Fruit fly (Drosophila melanogaster) whole organism, embryonic: ENCODE results near the gene Rab18.

ENCODE experiments used
- Adf1 ChIP-seq: fragments of 200-800 bp; sonication (Bioruptor generic); IDR thresholded peaks from 2 replicates; pipeline ENCODE4 v1.3.6; 2022; ENCODE audit warnings: missing biosample characterization, missing genetic modification characterization
- Antp ChIP-seq: fragments of 200-800 bp; sonication (Bioruptor generic); optimal IDR thresholded peaks from 3 replicates; lab custom pipeline; 2016; ENCODE audit warnings: missing biosample characterization, missing genetic modification characterization
- Bdp1 ChIP-seq: fragments of 200-800 bp; sonication (Bioruptor generic); optimal IDR thresholded peaks from 3 replicates; lab custom pipeline; 2016; ENCODE audit warnings: missing biosample characterization, missing genetic modification characterization
- BtbVII ChIP-seq: fragments of 200-800 bp; sonication (Bioruptor generic); optimal IDR thresholded peaks from 3 replicates; lab custom pipeline; 2017; ENCODE audit warnings: missing biosample characterization, mild to moderate bottlenecking, missing genetic modification characterization
- CG1024 ChIP-seq: fragments of 200-800 bp; sonication (Bioruptor generic); IDR thresholded peaks from 2 replicates; pipeline ENCODE4 v1.3.6; 2022; ENCODE audit warnings: missing biosample characterization, missing genetic modification characterization
- CG10274 ChIP-seq: fragments of 200-800 bp; sonication (Bioruptor generic); optimal IDR thresholded peaks from 3 replicates; lab custom pipeline; 2017; ENCODE audit warnings: missing biosample characterization, mild to moderate bottlenecking, missing genetic modification characterization
- CG11504 ChIP-seq: fragments of 200-800 bp; sonication (Bioruptor generic); optimal IDR thresholded peaks from 3 replicates; lab custom pipeline; 2019; ENCODE audit warnings: missing biosample characterization, mild to moderate bottlenecking, missing genetic modification characterization, moderate library complexity
- CG12236 ChIP-seq: fragments of 200-800 bp; sonication (Bioruptor generic); optimal IDR thresholded peaks from 2 replicates; lab custom pipeline; 2016; ENCODE audit warnings: missing biosample characterization, missing genetic modification characterization
- CG1647 ChIP-seq: fragments of 200-800 bp; sonication (Bioruptor generic); optimal IDR thresholded peaks from 3 replicates; lab custom pipeline; 2016; ENCODE audit warnings: missing biosample characterization, missing genetic modification characterization
- CG17359 ChIP-seq: fragments of 200-800 bp; sonication (Bioruptor generic); optimal IDR thresholded peaks from 3 replicates; lab custom pipeline; 2018; ENCODE audit warnings: missing biosample characterization, mild to moderate bottlenecking, missing genetic modification characterization, moderate library complexity
- CG2116 ChIP-seq: fragments of 200-800 bp; sonication (Bioruptor generic); optimal IDR thresholded peaks from 3 replicates; lab custom pipeline; 2018; ENCODE audit warnings: missing biosample characterization, mild to moderate bottlenecking, missing genetic modification characterization
- CG2678 ChIP-seq: fragments of 200-800 bp; sonication (Bioruptor generic); optimal IDR thresholded peaks from 3 replicates; lab custom pipeline; 2019; ENCODE audit warnings: missing biosample characterization, mild to moderate bottlenecking, missing genetic modification characterization, moderate library complexity
- CG30020 ChIP-seq: fragments of 200-800 bp; optimal IDR thresholded peaks from 2 replicates; lab custom pipeline; 2019; ENCODE audit warnings: missing biosample characterization, mild to moderate bottlenecking, missing genetic modification characterization, moderate library complexity
- CG4730 ChIP-seq: fragments of 200-800 bp; sonication (Bioruptor generic); IDR thresholded peaks from 2 replicates; pipeline ENCODE4 v1.3.6; 2022; ENCODE audit warnings: missing biosample characterization, missing genetic modification characterization
- CG6254 ChIP-seq: fragments of 200-800 bp; sonication (Bioruptor generic); optimal IDR thresholded peaks from 3 replicates; lab custom pipeline; 2017; ENCODE audit warnings: mild to moderate bottlenecking, missing biosample characterization, missing genetic modification reagents, missing genetic modification characterization
- CG7357 ChIP-seq: fragments of 200-800 bp; sonication (Bioruptor generic); IDR thresholded peaks from 3 replicates; pipeline ENCODE4 v1.3.6; 2022; ENCODE audit warnings: missing biosample characterization, missing genetic modification characterization
- CG8944 ChIP-seq: fragments of 200-800 bp; sonication (Bioruptor generic); optimal IDR thresholded peaks from 3 replicates; lab custom pipeline; 2016; ENCODE audit warnings: missing biosample characterization, missing genetic modification characterization
- Chrac-16 ChIP-seq: fragments of 200-800 bp; sonication (Bioruptor generic); optimal IDR thresholded peaks from 3 replicates; lab custom pipeline; 2016; ENCODE audit warnings: missing biosample characterization, missing genetic modification characterization
- D19B ChIP-seq: fragments of 200-800 bp; sonication (Bioruptor generic); optimal IDR thresholded peaks from 2 replicates; lab custom pipeline; 2017; ENCODE audit warnings: missing biosample characterization, mild to moderate bottlenecking, missing genetic modification characterization
- Dll ChIP-seq: fragments of 200-800 bp; sonication (Bioruptor generic); IDR thresholded peaks from 4 replicates; pipeline ENCODE4 v1.3.6; 2022; ENCODE audit warnings: missing biosample characterization, missing genetic modification characterization; ENCODE audit not compliant: partially characterized antibody
- Doc2 ChIP-seq: fragments of 200-800 bp; sonication (Bioruptor generic); IDR thresholded peaks from 2 replicates; pipeline ENCODE4 v1.3.6; 2022; ENCODE audit warnings: missing biosample characterization, missing genetic modification characterization
- Fer1 ChIP-seq: fragments of 200-800 bp; sonication (Bioruptor generic); optimal IDR thresholded peaks from 2 replicates; lab custom pipeline; 2017; ENCODE audit warnings: missing biosample characterization, mild to moderate bottlenecking, missing genetic modification characterization
- Gsc ChIP-seq: fragments of 200-800 bp; sonication (Bioruptor generic); IDR thresholded peaks from 2 replicates; pipeline ENCODE4 v1.3.6; 2022; ENCODE audit warnings: missing biosample characterization, missing genetic modification characterization
- MTF-1 ChIP-seq: fragments of 200-800 bp; sonication (Bioruptor generic); optimal IDR thresholded peaks from 2 replicates; lab custom pipeline; 2018; ENCODE audit warnings: missing biosample characterization, mild to moderate bottlenecking, missing genetic modification characterization, borderline replicate concordance
- Oli ChIP-seq: fragments of 200-800 bp; sonication (Bioruptor generic); optimal IDR thresholded peaks from 2 replicates; lab custom pipeline; 2018; ENCODE audit warnings: missing biosample characterization, mild to moderate bottlenecking, missing genetic modification characterization, moderate library complexity
- Optix ChIP-seq: fragments of 200-800 bp; sonication (Bioruptor generic); IDR thresholded peaks from 3 replicates; pipeline ENCODE4 v1.3.6; 2022; ENCODE audit warnings: missing biosample characterization, missing genetic modification characterization
- Pdp1 ChIP-seq, 2 experiments: fragments of 200-800 bp; sonication (Bioruptor generic); optimal IDR thresholded peaks; 3 replicates each; lab custom pipeline; 2016; ENCODE audit warnings: missing biosample characterization in 2 of 2, missing genetic modification characterization in 2 of 2, mild to moderate bottlenecking in 1 of 2, moderate library complexity in 1 of 2
- Ptx1 ChIP-seq: fragments of 200-800 bp; sonication (Bioruptor generic); IDR thresholded peaks from 2 replicates; pipeline ENCODE4 v1.3.6; 2022; ENCODE audit warnings: missing biosample characterization, missing genetic modification characterization
- Rx ChIP-seq: fragments of 200-800 bp; sonication (Bioruptor generic); IDR thresholded peaks from 2 replicates; pipeline ENCODE4 v1.3.6; 2022; ENCODE audit warnings: missing biosample characterization, missing genetic modification characterization
- YL-1 ChIP-seq: fragments of 200-800 bp; sonication (Bioruptor generic); optimal IDR thresholded peaks from 3 replicates; lab custom pipeline; 2017; ENCODE audit warnings: missing biosample characterization, mild to moderate bottlenecking, missing genetic modification characterization
- amos ChIP-seq: fragments of 200-800 bp; sonication (Bioruptor generic); IDR thresholded peaks from 2 replicates; pipeline ENCODE4 v1.3.6; 2022; ENCODE audit warnings: missing biosample characterization, missing genetic modification characterization; ENCODE audit not compliant: partially characterized antibody
- ase ChIP-seq: fragments of 200-800 bp; sonication (Bioruptor generic); IDR thresholded peaks from 3 replicates; pipeline ENCODE4 v1.3.6; 2022; ENCODE audit warnings: missing biosample characterization, missing genetic modification characterization
- danr ChIP-seq: fragments of 200-800 bp; sonication (Bioruptor generic); IDR thresholded peaks from 2 replicates; pipeline ENCODE4 v1.3.6; 2022; ENCODE audit warnings: missing biosample characterization, missing genetic modification characterization
- ind ChIP-seq: fragments of 200-800 bp; sonication (Bioruptor generic); optimal IDR thresholded peaks from 3 replicates; lab custom pipeline; 2016; ENCODE audit warnings: missing biosample characterization, missing genetic modification characterization
- jing ChIP-seq: fragments of 200-800 bp; sonication (Bioruptor generic); optimal IDR thresholded peaks from 2 replicates; lab custom pipeline; 2018; ENCODE audit warnings: missing biosample characterization, mild to moderate bottlenecking, missing genetic modification characterization
- lbe ChIP-seq: fragments of 200-800 bp; sonication (Bioruptor generic); optimal IDR thresholded peaks from 2 replicates; lab custom pipeline; 2016; ENCODE audit warnings: missing biosample characterization, mild to moderate bottlenecking, missing genetic modification characterization
- mam ChIP-seq: fragments of 200-800 bp; sonication (Bioruptor generic); optimal IDR thresholded peaks from 3 replicates; lab custom pipeline; 2016; ENCODE audit warnings: missing biosample characterization, missing genetic modification characterization
- mirr ChIP-seq: fragments of 200-800 bp; sonication (Bioruptor generic); optimal IDR thresholded peaks from 3 replicates; lab custom pipeline; 2018; ENCODE audit warnings: missing biosample characterization, mild to moderate bottlenecking, missing genetic modification characterization
- prd ChIP-seq, 3 experiments: fragments of >200 bp in 2 of 3; fragments of 200-800 bp in 1 of 3; sonication (Bioruptor generic) in 1 of 3; optimal IDR thresholded peaks in 2 of 3; IDR thresholded peaks in 1 of 3; 2 replicates in 2 of 3; 3 replicates in 1 of 3; pipeline versions ENCODE4 v1.3.6 to Lab custom; 2017 to 2022; ENCODE audit warnings: missing biosample characterization in 1 of 3, missing genetic modification characterization in 1 of 3
- ranshi ChIP-seq: fragments of 200-800 bp; sonication (Bioruptor generic); IDR thresholded peaks from 2 replicates; pipeline ENCODE4 v1.3.6; 2022; ENCODE audit warnings: missing biosample characterization, missing genetic modification characterization
- repo ChIP-seq: fragments of 200-800 bp; sonication (Bioruptor generic); optimal IDR thresholded peaks from 2 replicates; lab custom pipeline; 2016; ENCODE audit warnings: missing biosample characterization, missing genetic modification characterization
- sima ChIP-seq: fragments of 200-800 bp; sonication (Bioruptor generic); optimal IDR thresholded peaks from 2 replicates; lab custom pipeline; 2016; ENCODE audit warnings: missing biosample characterization, missing genetic modification characterization
- sisA ChIP-seq: fragments of 200-800 bp; sonication (Bioruptor generic); IDR thresholded peaks from 2 replicates; pipeline ENCODE4 v1.3.6; 2022; ENCODE audit warnings: missing biosample characterization, missing genetic modification characterization
- sob ChIP-seq: fragments of 200-800 bp; sonication (Bioruptor generic); IDR thresholded peaks from 2 replicates; pipeline ENCODE4 v1.3.6; 2022; ENCODE audit warnings: missing biosample characterization, missing genetic modification characterization
- sqz ChIP-seq: fragments of 200-800 bp; sonication (Bioruptor generic); optimal IDR thresholded peaks from 3 replicates; lab custom pipeline; 2018; ENCODE audit warnings: missing biosample characterization, mild to moderate bottlenecking, missing genetic modification characterization
- ttk ChIP-seq: fragments of 200-800 bp; sonication (Bioruptor generic); IDR thresholded peaks from 2 replicates; pipeline ENCODE4 v2.1.2; 2022; ENCODE audit warnings: missing biosample characterization, missing genetic modification characterization
- unc-4 ChIP-seq: fragments of 200-800 bp; sonication (Bioruptor generic); IDR thresholded peaks from 2 replicates; pipeline ENCODE4 v1.3.6; 2022; ENCODE audit warnings: missing biosample characterization, missing genetic modification characterization; ENCODE audit not compliant: partially characterized antibody
- unpg ChIP-seq: fragments of 200-800 bp; sonication (Bioruptor generic); optimal IDR thresholded peaks from 3 replicates; lab custom pipeline; 2018; ENCODE audit warnings: missing biosample characterization, mild to moderate bottlenecking, missing genetic modification characterization, moderate library complexity
- zfh2 ChIP-seq: fragments of 200-800 bp; sonication (Bioruptor generic); optimal IDR thresholded peaks from 2 replicates; lab custom pipeline; 2016; ENCODE audit warnings: missing biosample characterization, missing genetic modification characterization

Gene Rab18

DNA sequence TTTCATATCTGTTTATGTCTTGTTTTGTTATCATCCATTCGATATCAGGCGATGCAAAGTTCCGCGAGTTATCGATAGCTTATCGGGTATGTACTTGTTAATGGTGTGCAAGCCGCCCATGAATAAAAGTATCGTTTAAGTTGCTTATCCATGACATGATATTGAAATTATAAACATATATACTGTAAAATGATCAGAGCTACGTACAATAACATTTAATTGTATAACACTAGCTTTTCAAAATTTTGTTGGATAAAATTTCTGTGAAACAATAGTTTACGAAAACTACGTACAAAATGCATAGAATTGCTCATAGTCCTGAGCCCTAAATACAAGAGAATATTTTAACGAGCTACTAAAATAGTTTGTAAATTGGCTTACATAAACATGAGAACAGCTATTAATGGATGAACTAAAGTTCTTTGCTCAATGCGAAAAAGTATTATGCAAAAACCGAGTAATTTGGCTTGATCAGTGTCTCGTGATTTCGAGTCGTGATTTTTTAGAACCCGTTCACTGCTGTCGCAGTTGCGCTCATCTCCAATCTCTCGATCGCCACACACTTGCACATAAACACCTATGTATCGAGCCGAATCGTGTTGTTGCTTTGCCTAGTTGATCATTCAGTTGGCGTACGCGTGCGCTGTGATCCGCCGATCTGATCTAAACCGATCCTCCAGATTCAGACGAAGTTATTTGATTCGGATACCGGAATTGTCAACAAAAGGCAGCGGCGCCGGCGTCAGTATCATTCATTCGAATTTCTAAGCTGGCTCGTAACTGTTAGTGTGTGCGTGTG is 18.0 kb upstream of the Rab18 start, which contains the start of the genes PGAP1 and cv (continued):
- TF ChIP-seq unc-4 (GFP tag; lab: Robert Waterston, UW) (peak; percentile 72), ase (GFP tag; lab: Robert Waterston, UW) (no peak), BtbVII (no peak), D19B (GFP tag; lab: Kevin White, UChicago) (no peak), CG10274 (GFP tag; lab: Kevin White, UChicago) (no peak), MTF-1 (GFP tag; lab: Kevin White, UChicago) (no peak), CG11504 (tag; lab: Kevin White, UChicago) (no peak), sob (GFP tag; lab: Robert Waterston, UW) (no peak), Oli (tag; lab: Kevin White, UChicago) (no peak), sima (GFP tag; lab: Kevin White, UChicago) (no peak), danr (GFP tag; lab: Robert Waterston, UW) (no peak), jing (GFP tag; lab: Kevin White, UChicago) (no peak), Ptx1 (no peak), CG17359 (tag; lab: Kevin White, UChicago) (no peak), Optix (no peak), CG30020 (tag; lab: Kevin White, UChicago) (peak; percentile 6), amos (GFP tag; lab: Robert Waterston, UW) (peak; percentile 81), mam (GFP tag; lab: Kevin White, UChicago) (peak; percentile 16), CG2678 (no peak), ttk (GFP tag; lab: Robert Waterston, UW) (no peak), CG6254 (GFP tag; lab: Kevin White, UChicago) (no peak), sisA (GFP tag; lab: Robert Waterston, UW) (no peak), CG4730 (GFP tag; lab: Robert Waterston, UW) (no peak), mirr (GFP tag; lab: Kevin White, UChicago) (no peak), CG12236 (GFP tag; lab: Kevin White, UChicago) (no peak), CG1647 (GFP tag; lab: Kevin White, UChicago) (no peak), repo (GFP tag; lab: Kevin White, UChicago) (no peak), CG1024 (GFP tag; lab: Robert Waterston, UW) (no peak), Fer1 (GFP tag; lab: Kevin White, UChicago) (no peak), Bdp1 (GFP tag; lab: Kevin White, UChicago) (no peak), CG8944 (peak; percentile 3), sqz (GFP tag; lab: Kevin White, UChicago) (no peak), lbe (GFP tag; lab: Kevin White, UChicago) (peak; percentile 56), Pdp1 (GFP tag; optimal IDR thresholded peaks at IDR 0.05; lab: Kevin White, UChicago) (peak; percentile 10 to 38), unpg (GFP tag; lab: Kevin White, UChicago) (no peak), YL-1 (GFP tag; lab: Kevin White, UChicago) (no peak), ind (GFP tag; lab: Kevin White, UChicago) (peak; percentile 4), CG7357 (GFP tag; lab: Robert Waterston, UW) (no peak), Dll (GFP tag; lab: Robert Waterston, UW) (peak; percentile 79), Rx (GFP tag; lab: Robert Waterston, UW) (no peak), Gsc (GFP tag; lab: Robert Waterston, UW) (no peak), Doc2 (GFP tag; lab: Robert Waterston, UW) (no peak), prd (optimal IDR thresholded peaks at IDR 0.05; lab: Kevin White, UChicago) (no peak), prd (GFP tag; IDR thresholded peaks at IDR 0.05; lab: Robert Waterston, UW) (no peak), Chrac-16 (peak; percentile 22), zfh2 (GFP tag; lab: Kevin White, UChicago) (peak; percentile 17), Antp (no peak), ranshi (GFP tag; lab: Robert Waterston, UW) (no peak), Adf1 (GFP tag; lab: Robert Waterston, UW) (no peak), CG2116 (GFP tag; lab: Kevin White, UChicago) (peak; percentile 61)
